Worm (Caenorhabditis elegans): ENCODE data around the gene cah-3.

Gene cah-3

ce11 chrX:16530455-16530854 is 43.2 kb downstream of the cah-3 start:
- TF ChIP-seq F13C5.2 (tag; optimal IDR thresholded peaks at IDR 0.05) (no peak), ama-1 (optimal IDR thresholded peaks at IDR 0.05) (no peak), tra-4 (tag; optimal IDR thresholded peaks at IDR 0.05) (no peak), ets-7 (tag; optimal IDR thresholded peaks at IDR 0.05) (no peak), sea-1 (GFP tag; conservative IDR thresholded peaks at IDR 0.05) (no peak)

- TF ChIP-seq ets-7 (tag; optimal IDR thresholded peaks at IDR 0.05) (no peak), tbx-11 (GFP tag; IDR thresholded peaks at IDR 0.05) (no peak), hmg-4 (GFP tag; optimal IDR thresholded peaks at IDR 0.05) (no peak), tbx-37 (GFP tag; conservative IDR thresholded peaks at IDR 0.05) (no peak), hnd-1 (tag; optimal IDR thresholded peaks at IDR 0.05) (no peak), B0310.2 (tag; optimal IDR thresholded peaks at IDR 0.05) (no peak), aly-1 (tag; optimal IDR thresholded peaks at IDR 0.05) (no peak), ceh-36 (tag; optimal IDR thresholded peaks at IDR 0.05) (no peak), flt-1 (GFP tag; IDR thresholded peaks at IDR 0.05) (no peak), sea-1 (GFP tag; conservative IDR thresholded peaks at IDR 0.05) (no peak), scrt-1 (GFP tag; IDR thresholded peaks at IDR 0.05) (no peak), pes-1 (GFP tag; IDR thresholded peaks at IDR 0.05) (no peak), F13C5.2 (tag; optimal IDR thresholded peaks at IDR 0.05) (no peak), ceh-13 (GFP tag; optimal IDR thresholded peaks at IDR 0.05) (no peak), tra-4 (tag; optimal IDR thresholded peaks at IDR 0.05) (no peak)
Measured at ce11 chrX:16532513-16532912, 45.2 kb downstream of the cah-3 start.

- no peak for TF ChIP-seq tra-4 (tag; optimal IDR thresholded peaks at IDR 0.05)
- TF ChIP-seq ceh-36 (tag; optimal IDR thresholded peaks at IDR 0.05): no peak
- no peak for TF ChIP-seq ama-1 (optimal IDR thresholded peaks at IDR 0.05)
- TF ChIP-seq sea-1 (GFP tag; conservative IDR thresholded peaks at IDR 0.05): no peak
- TF ChIP-seq tbx-11 (GFP tag; IDR thresholded peaks at IDR 0.05): no peak
- TF ChIP-seq tbx-37 (GFP tag; conservative IDR thresholded peaks at IDR 0.05): no peak
- no peak for TF ChIP-seq B0310.2 (tag; optimal IDR thresholded peaks at IDR 0.05)
- no peak for TF ChIP-seq hnd-1 (tag; optimal IDR thresholded peaks at IDR 0.05)
- TF ChIP-seq F13C5.2 (tag; optimal IDR thresholded peaks at IDR 0.05): no peak
- no peak for TF ChIP-seq ceh-13 (GFP tag; optimal IDR thresholded peaks at IDR 0.05)
- TF ChIP-seq ets-7 (tag; optimal IDR thresholded peaks at IDR 0.05): no peak
- no peak for TF ChIP-seq hmbx-1 (tag; optimal IDR thresholded peaks at IDR 0.05)
- TF ChIP-seq pes-1 (GFP tag; IDR thresholded peaks at IDR 0.05): no peak
- no peak for TF ChIP-seq aly-1 (tag; optimal IDR thresholded peaks at IDR 0.05)
- TF ChIP-seq flt-1 (GFP tag; IDR thresholded peaks at IDR 0.05): no peak
- no peak for TF ChIP-seq hmg-4 (GFP tag; optimal IDR thresholded peaks at IDR 0.05)
Measured at ce11 chrX:16533860-16534259, 46.6 kb downstream of the cah-3 start.

- TF ChIP-seq pes-1 (GFP tag; IDR thresholded peaks at IDR 0.05): no peak
- TF ChIP-seq hnd-1 (tag; optimal IDR thresholded peaks at IDR 0.05): no peak
- TF ChIP-seq ceh-36 (tag; optimal IDR thresholded peaks at IDR 0.05): no peak
- TF ChIP-seq flt-1 (GFP tag; IDR thresholded peaks at IDR 0.05): no peak
- TF ChIP-seq hmg-4 (GFP tag; optimal IDR thresholded peaks at IDR 0.05): no peak
- no peak for TF ChIP-seq aly-1 (tag; optimal IDR thresholded peaks at IDR 0.05)
- no peak for TF ChIP-seq tbx-37 (GFP tag; conservative IDR thresholded peaks at IDR 0.05)
- no peak for TF ChIP-seq ceh-13 (GFP tag; optimal IDR thresholded peaks at IDR 0.05)
- no peak for TF ChIP-seq tbx-11 (GFP tag; IDR thresholded peaks at IDR 0.05)
- TF ChIP-seq scrt-1 (GFP tag; IDR thresholded peaks at IDR 0.05): no peak
- no peak for TF ChIP-seq B0310.2 (tag; optimal IDR thresholded peaks at IDR 0.05)
- no peak for TF ChIP-seq sea-1 (GFP tag; conservative IDR thresholded peaks at IDR 0.05)
- TF ChIP-seq F13C5.2 (tag; optimal IDR thresholded peaks at IDR 0.05): no peak
- no peak for TF ChIP-seq ets-7 (tag; optimal IDR thresholded peaks at IDR 0.05)
- TF ChIP-seq tra-4 (tag; optimal IDR thresholded peaks at IDR 0.05): no peak
- no peak for TF ChIP-seq ama-1 (optimal IDR thresholded peaks at IDR 0.05)
- no peak for TF ChIP-seq hmbx-1 (tag; optimal IDR thresholded peaks at IDR 0.05)
Measured at ce11 chrX:16534564-16534963, 47.3 kb downstream of the cah-3 start.

- TF ChIP-seq B0310.2 (tag; optimal IDR thresholded peaks at IDR 0.05) (no peak), sea-1 (GFP tag; conservative IDR thresholded peaks at IDR 0.05) (no peak), tra-4 (tag; optimal IDR thresholded peaks at IDR 0.05) (no peak), hmbx-1 (tag; optimal IDR thresholded peaks at IDR 0.05) (no peak), tbx-11 (GFP tag; IDR thresholded peaks at IDR 0.05) (no peak), ceh-36 (tag; optimal IDR thresholded peaks at IDR 0.05) (no peak)
Measured at ce11 chrX:16535192-16535591, 47.9 kb downstream of the cah-3 start.

- TF ChIP-seq scrt-1 (GFP tag; IDR thresholded peaks at IDR 0.05) (no peak), hnd-1 (tag; optimal IDR thresholded peaks at IDR 0.05) (no peak), aly-1 (tag; optimal IDR thresholded peaks at IDR 0.05) (no peak), tbx-11 (GFP tag; IDR thresholded peaks at IDR 0.05) (no peak), ama-1 (optimal IDR thresholded peaks at IDR 0.05) (no peak), ceh-13 (GFP tag; optimal IDR thresholded peaks at IDR 0.05) (no peak), B0310.2 (tag; optimal IDR thresholded peaks at IDR 0.05) (no peak), ceh-36 (tag; optimal IDR thresholded peaks at IDR 0.05) (no peak), tbx-37 (GFP tag; conservative IDR thresholded peaks at IDR 0.05) (no peak), ets-7 (tag; optimal IDR thresholded peaks at IDR 0.05) (no peak), pes-1 (GFP tag; IDR thresholded peaks at IDR 0.05) (no peak), hmbx-1 (tag; optimal IDR thresholded peaks at IDR 0.05) (no peak), sea-1 (GFP tag; conservative IDR thresholded peaks at IDR 0.05) (no peak), tra-4 (tag; optimal IDR thresholded peaks at IDR 0.05) (no peak), flt-1 (GFP tag; IDR thresholded peaks at IDR 0.05) (no peak), F13C5.2 (tag; optimal IDR thresholded peaks at IDR 0.05) (no peak), hmg-4 (GFP tag; optimal IDR thresholded peaks at IDR 0.05) (no peak)
Measured at ce11 chrX:16536230-16536940, 49.1 kb downstream of the cah-3 start, which contains the start of gene pat-9. Gene pat-9, plus strand, starts transcription at chrX:16536890.
